Fruit fly (Drosophila melanogaster) whole organism, prepupa: ENCODE measurements around the gene Pisd.

Experiments used
- CG10631 ChIP-seq: fragments of 200-800 bp; sonication (Bioruptor generic); optimal IDR thresholded peaks from 2 replicates; lab custom pipeline; 2016; ENCODE audit warnings: missing biosample characterization, missing genetic modification characterization
- CG6276 ChIP-seq: fragments of 200-800 bp; sonication (Bioruptor generic); optimal IDR thresholded peaks from 2 replicates; lab custom pipeline; 2017; ENCODE audit warnings: missing biosample characterization, mild to moderate bottlenecking, missing genetic modification characterization
- Hr38 ChIP-seq: sonication (Bioruptor generic); optimal IDR thresholded peaks from 2 replicates; lab custom pipeline; 2016; ENCODE audit warnings: missing biosample characterization, missing genetic modification characterization
- Hr39 ChIP-seq: fragments of 200-800 bp; sonication (Bioruptor generic); optimal IDR thresholded peaks from 2 replicates; lab custom pipeline; 2016; ENCODE audit warnings: missing biosample characterization, missing genetic modification characterization
- achi ChIP-seq: fragments of 200-800 bp; sonication (Bioruptor generic); optimal IDR thresholded peaks from 3 replicates; lab custom pipeline; 2016; ENCODE audit warnings: missing biosample characterization, missing genetic modification characterization
- cyc ChIP-seq: fragments of 200-800 bp; sonication (Bioruptor generic); optimal IDR thresholded peaks from 3 replicates; lab custom pipeline; 2016; ENCODE audit warnings: missing biosample characterization, missing genetic modification characterization
- dac ChIP-seq: fragments of 200-800 bp; sonication (Bioruptor generic); optimal IDR thresholded peaks from 2 replicates; lab custom pipeline; 2017; ENCODE audit warnings: missing biosample characterization, mild to moderate bottlenecking, missing genetic modification characterization
- fkh ChIP-seq: fragments of 200-800 bp; sonication (Bioruptor generic); optimal IDR thresholded peaks from 3 replicates; lab custom pipeline; 2017; ENCODE audit warnings: missing biosample characterization, mild to moderate bottlenecking, missing genetic modification characterization, moderate library complexity
- spab ChIP-seq: fragments of 200-800 bp; sonication (Bioruptor generic); optimal IDR thresholded peaks from 2 replicates; lab custom pipeline; 2017; ENCODE audit warnings: missing biosample characterization, mild to moderate bottlenecking, missing genetic modification characterization, missing genetic modification reagents

The Pisd gene

DNA sequence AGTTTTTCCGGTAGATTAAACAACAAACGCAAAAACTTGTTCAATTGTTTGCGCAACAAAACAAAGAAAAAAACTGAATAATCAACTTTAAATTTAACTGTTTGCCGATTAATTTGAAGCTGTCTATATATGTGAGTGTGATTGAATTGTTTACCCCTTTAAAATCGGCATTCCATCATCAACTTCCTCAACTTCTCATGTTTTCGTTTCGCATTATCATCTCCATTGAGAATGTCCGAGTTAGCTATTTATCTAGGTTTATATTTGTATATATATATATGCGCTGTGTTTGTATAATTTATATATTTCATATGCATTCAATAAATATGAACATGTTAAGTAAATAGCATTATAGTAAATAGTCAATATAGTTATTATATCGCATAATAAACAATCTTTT is 51.8 kb downstream of the Pisd start:
- TF ChIP-seq achi (no peak), dac (GFP tag; lab: Kevin White, UChicago) (no peak), CG6276 (GFP tag; lab: Kevin White, UChicago) (no peak), spab (GFP tag; lab: Kevin White, UChicago) (no peak), CG10631 (no peak), Hr39 (GFP tag; lab: Kevin White, UChicago) (no peak), Hr38 (GFP tag; lab: Kevin White, UChicago) (no peak), fkh (peak; percentile 61), cyc (no peak)
